Fruit fly (Drosophila melanogaster) whole organism, prepupa: ENCODE measurements around the gene Ae2.

Experiments used
- Blimp-1 ChIP-seq: fragments of 200-800 bp; sonication (Bioruptor generic); optimal IDR thresholded peaks from 3 replicates; lab custom pipeline; 2017; ENCODE audit warnings: missing biosample characterization, missing genetic modification characterization, mild to moderate bottlenecking, moderate library complexity, missing genetic modification reagents
- CG10631 ChIP-seq: fragments of 200-800 bp; sonication (Bioruptor generic); optimal IDR thresholded peaks from 2 replicates; lab custom pipeline; 2016; ENCODE audit warnings: missing biosample characterization, missing genetic modification characterization
- CG10669 ChIP-seq: fragments of 200-800 bp; sonication (Bioruptor generic); optimal IDR thresholded peaks from 3 replicates; lab custom pipeline; 2018; ENCODE audit warnings: missing biosample characterization, mild to moderate bottlenecking, missing genetic modification characterization, moderate library complexity
- CG11762 ChIP-seq: fragments of 200-800 bp; sonication (Bioruptor generic); optimal IDR thresholded peaks from 3 replicates; lab custom pipeline; 2016; ENCODE audit warnings: missing biosample characterization, missing genetic modification characterization; ENCODE audit not compliant: insufficient read depth
- CG15336 ChIP-seq: fragments of 200-800 bp; sonication (Bioruptor generic); IDR thresholded peaks from 2 replicates; pipeline ENCODE4 v1.3.6; 2022; ENCODE audit warnings: missing biosample characterization, missing genetic modification characterization
- CG1621 ChIP-seq: fragments of 200-800 bp; sonication (Bioruptor generic); optimal IDR thresholded peaks from 3 replicates; lab custom pipeline; 2018; ENCODE audit warnings: missing biosample characterization, mild to moderate bottlenecking, missing genetic modification characterization
- CG16779 ChIP-seq: fragments of 200-800 bp; sonication (Bioruptor generic); optimal IDR thresholded peaks from 3 replicates; lab custom pipeline; 2017; ENCODE audit warnings: missing biosample characterization, mild to moderate bottlenecking, missing genetic modification characterization
- CG31627 ChIP-seq: fragments of 200-800 bp; sonication (Bioruptor generic); optimal IDR thresholded peaks from 3 replicates; lab custom pipeline; 2016; ENCODE audit warnings: missing biosample characterization, missing genetic modification characterization
- CG32006 ChIP-seq: fragments of 200-800 bp; sonication (Bioruptor generic); optimal IDR thresholded peaks from 3 replicates; lab custom pipeline; 2017; ENCODE audit warnings: missing biosample characterization, mild to moderate bottlenecking, missing genetic modification characterization
- CG4318 ChIP-seq: fragments of 200-800 bp; sonication (Bioruptor generic); optimal IDR thresholded peaks from 3 replicates; lab custom pipeline; 2017; ENCODE audit warnings: missing biosample characterization, mild to moderate bottlenecking, missing genetic modification characterization
- CG6163 ChIP-seq: fragments of 200-800 bp; sonication (Bioruptor generic); IDR thresholded peaks from 3 replicates; pipeline ENCODE4 v1.3.6; 2022; ENCODE audit warnings: missing biosample characterization, missing genetic modification characterization
- CG6276 ChIP-seq: fragments of 200-800 bp; sonication (Bioruptor generic); optimal IDR thresholded peaks from 2 replicates; lab custom pipeline; 2017; ENCODE audit warnings: missing biosample characterization, mild to moderate bottlenecking, missing genetic modification characterization
- CG6808 ChIP-seq: fragments of 200-800 bp; sonication (Bioruptor generic); optimal IDR thresholded peaks from 3 replicates; lab custom pipeline; 2017; ENCODE audit warnings: missing biosample characterization, missing genetic modification characterization, mild to moderate bottlenecking, moderate library complexity, missing genetic modification reagents
- CG6854 ChIP-seq: fragments of 200-800 bp; sonication (Bioruptor generic); optimal IDR thresholded peaks from 2 replicates; lab custom pipeline; 2017; ENCODE audit warnings: missing biosample characterization, mild to moderate bottlenecking, missing genetic modification characterization
- CG7368 ChIP-seq: fragments of 200-800 bp; sonication (Bioruptor generic); optimal IDR thresholded peaks from 3 replicates; lab custom pipeline; 2016; ENCODE audit warnings: missing biosample characterization, missing genetic modification characterization
- CG8319 ChIP-seq: fragments of 200-800 bp; sonication (Bioruptor generic); optimal IDR thresholded peaks from 3 replicates; lab custom pipeline; 2016; ENCODE audit warnings: missing biosample characterization, missing genetic modification characterization
- CG8632 ChIP-seq: fragments of 200-800 bp; sonication (Bioruptor generic); optimal IDR thresholded peaks from 3 replicates; lab custom pipeline; 2016; ENCODE audit warnings: missing biosample characterization, missing genetic modification characterization
- Eip78C ChIP-seq: fragments of 200-800 bp; sonication (Bioruptor generic); peaks from one replicate; lab custom pipeline; 2016; ENCODE audit warnings: missing biosample characterization, missing genetic modification characterization
- Eip93F ChIP-seq: fragments of 200-800 bp; sonication (Bioruptor generic); optimal IDR thresholded peaks from 2 replicates; lab custom pipeline; 2016; ENCODE audit warnings: missing biosample characterization, mild to moderate bottlenecking, missing genetic modification characterization
- Ets21C ChIP-seq: fragments of 200-800 bp; sonication (Bioruptor generic); optimal IDR thresholded peaks from 3 replicates; lab custom pipeline; 2016; ENCODE audit warnings: missing biosample characterization, missing genetic modification characterization
- Ets96B ChIP-seq: fragments of 200-800 bp; optimal IDR thresholded peaks from 2 replicates; lab custom pipeline; 2019; ENCODE audit warnings: missing biosample characterization, mild to moderate bottlenecking, missing genetic modification characterization, moderate library complexity
- Gug ChIP-seq: fragments of 200-800 bp; sonication (Bioruptor generic); IDR thresholded peaks from 2 replicates; pipeline ENCODE4 v1.3.6; 2022; ENCODE audit warnings: missing biosample characterization, missing genetic modification characterization
- Hr38 ChIP-seq: sonication (Bioruptor generic); optimal IDR thresholded peaks from 2 replicates; lab custom pipeline; 2016; ENCODE audit warnings: missing biosample characterization, missing genetic modification characterization
- Hr39 ChIP-seq: fragments of 200-800 bp; sonication (Bioruptor generic); optimal IDR thresholded peaks from 2 replicates; lab custom pipeline; 2016; ENCODE audit warnings: missing biosample characterization, missing genetic modification characterization
- Hr4 ChIP-seq: fragments of 200-800 bp; sonication (Bioruptor generic); optimal IDR thresholded peaks from 3 replicates; lab custom pipeline; 2016; ENCODE audit warnings: missing biosample characterization, missing genetic modification characterization
- Lpt ChIP-seq: fragments of 200-800 bp; sonication (Bioruptor generic); optimal IDR thresholded peaks from 3 replicates; lab custom pipeline; 2016; ENCODE audit warnings: missing biosample characterization, missing genetic modification characterization
- Smox ChIP-seq: fragments of 200-800 bp; sonication (Bioruptor generic); optimal IDR thresholded peaks from 3 replicates; lab custom pipeline; 2016; ENCODE audit warnings: missing biosample characterization, missing genetic modification characterization
- Sox102F ChIP-seq: fragments of 200-800 bp; sonication (Bioruptor generic); optimal IDR thresholded peaks from 2 replicates; lab custom pipeline; 2016; ENCODE audit warnings: missing biosample characterization, mild to moderate bottlenecking, missing genetic modification characterization
- Sox14 ChIP-seq: fragments of 200-800 bp; sonication (Bioruptor generic); optimal IDR thresholded peaks from 3 replicates; lab custom pipeline; 2016; ENCODE audit warnings: missing biosample characterization, missing genetic modification characterization
- Sox15 ChIP-seq: fragments of 200-800 bp; sonication (Bioruptor generic); optimal IDR thresholded peaks from 3 replicates; lab custom pipeline; 2016; ENCODE audit warnings: missing biosample characterization, missing genetic modification characterization
- achi ChIP-seq: fragments of 200-800 bp; sonication (Bioruptor generic); optimal IDR thresholded peaks from 3 replicates; lab custom pipeline; 2016; ENCODE audit warnings: missing biosample characterization, missing genetic modification characterization
- acj6 ChIP-seq: fragments of 200-800 bp; sonication (Bioruptor generic); optimal IDR thresholded peaks from 3 replicates; lab custom pipeline; 2016; ENCODE audit warnings: missing biosample characterization, missing genetic modification characterization
- cyc ChIP-seq: fragments of 200-800 bp; sonication (Bioruptor generic); optimal IDR thresholded peaks from 3 replicates; lab custom pipeline; 2016; ENCODE audit warnings: missing biosample characterization, missing genetic modification characterization
- dsx ChIP-seq: fragments of 200-800 bp; optimal IDR thresholded peaks from 3 replicates; lab custom pipeline; 2019; ENCODE audit warnings: missing biosample characterization, mild to moderate bottlenecking, missing genetic modification characterization, moderate library complexity; ENCODE audit not compliant: poor library complexity, severe bottlenecking
- eg ChIP-seq: fragments of 200-800 bp; sonication (Bioruptor generic); IDR thresholded peaks from 3 replicates; pipeline ENCODE4 v1.3.6; 2022; ENCODE audit warnings: missing biosample characterization, missing genetic modification characterization
- fd59A ChIP-seq: fragments of 200-800 bp; sonication (Bioruptor generic); optimal IDR thresholded peaks from 2 replicates; lab custom pipeline; 2017; ENCODE audit warnings: missing biosample characterization, mild to moderate bottlenecking, missing genetic modification characterization, missing genetic modification reagents
- lz ChIP-seq: fragments of 200-800 bp; sonication (Bioruptor generic); optimal IDR thresholded peaks from 3 replicates; lab custom pipeline; 2016; ENCODE audit warnings: missing biosample characterization, missing genetic modification characterization
- salr ChIP-seq, 2 experiments: fragments of 200-800 bp; sonication (Bioruptor generic); optimal IDR thresholded peaks; 3 replicates each; lab custom pipeline; 2016 to 2018; ENCODE audit warnings: missing biosample characterization in 2 of 2, missing genetic modification characterization in 2 of 2, mild to moderate bottlenecking in 1 of 2
- spab ChIP-seq: fragments of 200-800 bp; sonication (Bioruptor generic); optimal IDR thresholded peaks from 2 replicates; lab custom pipeline; 2017; ENCODE audit warnings: missing biosample characterization, mild to moderate bottlenecking, missing genetic modification characterization, missing genetic modification reagents
- svp ChIP-seq: fragments of 200-800 bp; sonication (Bioruptor generic); peaks from one replicate; lab custom pipeline; 2016; ENCODE audit warnings: missing biosample characterization, missing genetic modification characterization
- topi ChIP-seq: fragments of 200-800 bp; sonication (Bioruptor generic); optimal IDR thresholded peaks from 3 replicates; lab custom pipeline; 2016; ENCODE audit warnings: missing biosample characterization, missing genetic modification characterization
- vri ChIP-seq: fragments of 200-800 bp; sonication (Bioruptor generic); optimal IDR thresholded peaks from 3 replicates; lab custom pipeline; 2016; ENCODE audit warnings: missing biosample characterization, mild to moderate bottlenecking, missing genetic modification characterization

The Ae2 gene

dm6 chr3L:9764915-9765709 lies 1.8 kb downstream of the Ae2 start (continued):
- TF ChIP-seq Sox14: no peak
- TF ChIP-seq CG15336: peak; percentile 59
- peak; percentile 39 for TF ChIP-seq CG10631 (GFP tag; lab: Kevin White, UChicago)
- TF ChIP-seq eg (GFP tag; lab: Robert Waterston, UW): peak; percentile 54; the same call in 2 of the 3 replicates
- TF ChIP-seq CG6163 (GFP tag; lab: Robert Waterston, UW): no peak; the same call in 2 of the 3 replicates
- peak; percentile 24 for TF ChIP-seq CG31627
- TF ChIP-seq Hr39: no peak
- no peak for TF ChIP-seq Eip93F (GFP tag; lab: Kevin White, UChicago)
- peak; percentile 15 for TF ChIP-seq CG11762 (GFP tag; lab: Kevin White, UChicago)
- peak; percentile 18 for TF ChIP-seq Smox
- peak; percentile 56 for TF ChIP-seq CG6276 (GFP tag; lab: Kevin White, UChicago)
- TF ChIP-seq fd59A (GFP tag; lab: Kevin White, UChicago): no peak
- TF ChIP-seq Sox102F (GFP tag; lab: Kevin White, UChicago): no peak
- no peak for TF ChIP-seq spab

dm6 chr3L:9765710-9766005 lies 2.3 kb downstream of the Ae2 start:
- TF ChIP-seq Ets21C (no peak), Blimp-1 (no peak), CG10669 (GFP tag; lab: Kevin White, UChicago) (no peak), cyc (GFP tag; lab: Kevin White, UChicago) (no peak), Eip93F (GFP tag; lab: Kevin White, UChicago) (no peak), topi (no peak), Sox102F (GFP tag; lab: Kevin White, UChicago) (no peak), CG6854 (GFP tag; lab: Kevin White, UChicago) (no peak), CG8319 (GFP tag; lab: Kevin White, UChicago) (no peak), salr (GFP tag; optimal IDR thresholded peaks at IDR 0.05; lab: Kevin White, UChicago) (no peak), Eip78C (GFP tag; lab: Kevin White, UChicago) (no peak), dsx (GFP tag; lab: Kevin White, UChicago) (no peak), CG8632 (GFP tag; lab: Kevin White, UChicago) (no peak), vri (GFP tag; lab: Kevin White, UChicago) (no peak), Ets96B (tag; lab: Kevin White, UChicago) (no peak), Gug (GFP tag; lab: Robert Waterston, UW) (no peak), svp (GFP tag; lab: Kevin White, UChicago) (no peak), Hr39 (no peak), lz (no peak), CG15336 (no peak)

DNA sequence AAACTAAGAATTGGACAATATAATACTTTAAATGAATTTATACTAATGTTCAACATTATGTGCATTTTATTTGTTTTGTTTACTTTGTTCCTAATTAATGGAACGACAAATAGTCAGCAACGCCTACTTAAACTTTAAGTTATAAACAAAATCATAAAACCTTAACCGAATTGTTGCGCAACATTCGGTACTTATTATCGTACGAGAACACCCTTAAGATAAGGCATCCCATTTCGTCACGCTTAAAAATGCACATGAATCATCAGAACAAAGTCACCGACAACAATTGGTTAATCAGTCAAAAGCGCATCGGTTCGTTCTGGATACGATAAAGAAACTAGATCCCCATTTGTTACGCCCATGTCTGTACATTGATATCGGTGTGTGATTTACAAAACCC lies 3.0 kb downstream of the Ae2 start:
- peak; percentile 32 for TF ChIP-seq Eip78C (GFP tag; lab: Kevin White, UChicago)
- no peak for TF ChIP-seq CG32006 (GFP tag; lab: Kevin White, UChicago)
- peak; percentile 72 for TF ChIP-seq vri (GFP tag; lab: Kevin White, UChicago)
- TF ChIP-seq CG16779 (tag; lab: Kevin White, UChicago): no peak

DNA sequence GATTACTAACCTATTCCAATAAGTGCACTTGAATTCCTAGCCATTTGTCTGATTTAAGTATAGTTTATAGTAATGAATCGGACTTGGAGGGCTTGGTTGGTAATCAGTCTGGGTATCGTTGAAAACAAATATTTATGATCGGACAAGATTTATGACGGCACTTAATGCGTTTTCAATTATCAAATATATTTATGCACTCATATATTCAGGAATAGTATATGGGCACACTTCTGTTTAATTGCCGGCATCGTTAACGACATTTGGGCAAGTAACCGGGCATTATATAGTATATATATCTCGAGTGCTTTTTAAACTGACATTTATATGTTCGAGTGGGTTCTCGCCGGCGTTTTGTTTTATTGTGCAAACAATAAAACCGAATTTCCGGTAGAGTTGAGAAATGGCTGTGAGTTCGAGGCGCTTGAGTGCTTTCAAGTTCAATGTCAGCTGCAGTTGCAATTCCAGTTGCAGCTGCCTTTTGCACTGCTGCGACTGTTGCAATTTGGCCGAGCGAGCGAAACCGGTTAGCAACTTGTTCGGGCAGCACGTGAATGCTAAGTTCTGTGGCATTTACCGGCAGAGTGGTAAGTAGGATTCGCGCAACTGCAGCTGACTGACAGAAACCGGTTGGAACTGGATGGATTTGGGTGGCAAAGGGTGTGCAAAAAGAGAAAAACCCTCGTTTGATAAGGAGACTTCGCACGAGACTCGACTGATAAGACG lies 4.5 kb downstream of the Ae2 start:
- peak; percentile 71 for TF ChIP-seq CG6854 (GFP tag; lab: Kevin White, UChicago)
- TF ChIP-seq Hr38 (GFP tag; lab: Kevin White, UChicago): no peak
- TF ChIP-seq CG4318 (GFP tag; lab: Kevin White, UChicago): no peak
- TF ChIP-seq CG31627: no peak
- TF ChIP-seq CG8319 (GFP tag; lab: Kevin White, UChicago): no peak
- no peak for TF ChIP-seq Hr4
- TF ChIP-seq CG32006 (GFP tag; lab: Kevin White, UChicago): no peak
- TF ChIP-seq lz: no peak
- TF ChIP-seq topi: no peak
- peak; percentile 17 for TF ChIP-seq CG6276 (GFP tag; lab: Kevin White, UChicago)
- TF ChIP-seq achi: no peak
- TF ChIP-seq CG1621 (tag; lab: Kevin White, UChicago): no peak
- TF ChIP-seq CG8632 (GFP tag; lab: Kevin White, UChicago): no peak
- TF ChIP-seq CG7368: no peak
- no peak for TF ChIP-seq acj6
- TF ChIP-seq CG6808 (GFP tag; lab: Kevin White, UChicago): no peak
- no peak for TF ChIP-seq CG10669 (GFP tag; lab: Kevin White, UChicago)
- no peak for TF ChIP-seq Sox15 (GFP tag; lab: Kevin White, UChicago)
- peak; percentile 12 for TF ChIP-seq Lpt
- no peak for TF ChIP-seq Eip93F (GFP tag; lab: Kevin White, UChicago)
- TF ChIP-seq CG6163 (GFP tag; lab: Robert Waterston, UW): no peak
- TF ChIP-seq dsx (GFP tag; lab: Kevin White, UChicago): peak; percentile 72
- TF ChIP-seq Eip78C (GFP tag; lab: Kevin White, UChicago): peak; percentile 21
